Worm (Caenorhabditis elegans): ENCODE measurements around the gene acr-7.

- TF ChIP-seq dao-5 (tag; optimal IDR thresholded peaks at IDR 0.05) (no peak), him-1 (tag; optimal IDR thresholded peaks at IDR 0.05) (no peak), W03F9.2 (tag; optimal IDR thresholded peaks at IDR 0.05) (no peak)
These were observed 21.7 kb downstream of the acr-7 start for ce11 chrII:7827883-7828282.

Measured in whole organism, L4/young adult.